Fruit fly (Drosophila melanogaster) whole organism, embryonic: ENCODE measurements around the gene CG13850.

Experiments used
- Atf6 ChIP-seq: fragments of 200-800 bp; sonication (Bioruptor generic); IDR thresholded peaks from 2 replicates; pipeline ENCODE4 v1.3.6; 2022; ENCODE audit warnings: missing biosample characterization, missing genetic modification characterization
- Bgb ChIP-seq: fragments of 200-800 bp; sonication (Bioruptor generic); IDR thresholded peaks from 2 replicates; pipeline ENCODE4 v1.3.6; 2022; ENCODE audit warnings: missing biosample characterization, missing genetic modification characterization; ENCODE audit not compliant: partially characterized antibody
- CG11560 ChIP-seq: fragments of 200-800 bp; sonication (Bioruptor generic); IDR thresholded peaks from 3 replicates; pipeline ENCODE4 v1.3.6; 2022; ENCODE audit warnings: missing biosample characterization, missing genetic modification characterization
- CG11695 ChIP-seq: fragments of 200-800 bp; sonication (Bioruptor generic); IDR thresholded peaks from 3 replicates; pipeline ENCODE4 v1.3.6; 2022; ENCODE audit warnings: missing biosample characterization, missing genetic modification characterization
- CG12071 ChIP-seq: fragments of 200-800 bp; sonication (Bioruptor generic); optimal IDR thresholded peaks from 3 replicates; lab custom pipeline; 2018; ENCODE audit warnings: missing biosample characterization, mild to moderate bottlenecking, missing genetic modification characterization
- CG1233 ChIP-seq: fragments of 200-800 bp; sonication (Bioruptor generic); optimal IDR thresholded peaks from 4 replicates; lab custom pipeline; 2018; ENCODE audit warnings: missing biosample characterization, mild to moderate bottlenecking, missing genetic modification characterization
- CG13424 ChIP-seq: fragments of 200-800 bp; sonication (Bioruptor generic); optimal IDR thresholded peaks from 2 replicates; lab custom pipeline; 2019; ENCODE audit warnings: missing biosample characterization, mild to moderate bottlenecking, missing genetic modification characterization, moderate library complexity
- CG13894 ChIP-seq: fragments of 200-800 bp; sonication (Bioruptor generic); optimal IDR thresholded peaks from 3 replicates; lab custom pipeline; 2018; ENCODE audit warnings: missing biosample characterization, mild to moderate bottlenecking, missing genetic modification characterization, moderate library complexity
- CG14441 ChIP-seq: fragments of 200-800 bp; sonication (Bioruptor generic); IDR thresholded peaks from 2 replicates; pipeline ENCODE4 v1.3.6; 2022; ENCODE audit warnings: missing biosample characterization, missing genetic modification characterization
- CG15601 ChIP-seq: fragments of 200-800 bp; sonication (Bioruptor generic); optimal IDR thresholded peaks from 3 replicates; lab custom pipeline; 2019; ENCODE audit warnings: missing biosample characterization, mild to moderate bottlenecking, missing genetic modification characterization, moderate library complexity
- CG1647 ChIP-seq: fragments of 200-800 bp; sonication (Bioruptor generic); optimal IDR thresholded peaks from 3 replicates; lab custom pipeline; 2016; ENCODE audit warnings: missing biosample characterization, missing genetic modification characterization
- CG16813 ChIP-seq: fragments of 200-800 bp; sonication (Bioruptor generic); IDR thresholded peaks from 3 replicates; pipeline ENCODE4 v1.3.6; 2022; ENCODE audit warnings: missing biosample characterization, missing genetic modification characterization; ENCODE audit not compliant: partially characterized antibody
- CG17385 ChIP-seq: fragments of 200-800 bp; sonication (Bioruptor generic); optimal IDR thresholded peaks from 3 replicates; lab custom pipeline; 2018; ENCODE audit warnings: missing biosample characterization, mild to moderate bottlenecking, missing genetic modification characterization
- CG2116 ChIP-seq: fragments of 200-800 bp; sonication (Bioruptor generic); optimal IDR thresholded peaks from 3 replicates; lab custom pipeline; 2018; ENCODE audit warnings: missing biosample characterization, mild to moderate bottlenecking, missing genetic modification characterization
- CG30431 ChIP-seq: fragments of 200-800 bp; sonication (Bioruptor generic); optimal IDR thresholded peaks from 2 replicates; lab custom pipeline; 2017; ENCODE audit warnings: missing biosample characterization, missing genetic modification characterization
- CG7745 ChIP-seq: fragments of 200-800 bp; sonication (Bioruptor generic); optimal IDR thresholded peaks from 2 replicates; lab custom pipeline; 2018; ENCODE audit warnings: missing biosample characterization, mild to moderate bottlenecking, missing genetic modification characterization, moderate library complexity
- CG8388 ChIP-seq: fragments of 200-800 bp; sonication (Bioruptor generic); optimal IDR thresholded peaks from 2 replicates; lab custom pipeline; 2019; ENCODE audit warnings: missing biosample characterization, mild to moderate bottlenecking, missing genetic modification characterization, moderate library complexity
- Dref ChIP-seq: fragments of 200-800 bp; sonication (Bioruptor generic); IDR thresholded peaks from 2 replicates; pipeline ENCODE4 v1.3.6; 2022; ENCODE audit warnings: missing biosample characterization, missing genetic modification characterization
- E2f2 ChIP-seq: fragments of 200-800 bp; sonication (Bioruptor generic); IDR thresholded peaks from 2 replicates; pipeline ENCODE4 v1.3.6; 2022; ENCODE audit warnings: missing biosample characterization, missing genetic modification characterization
- Hr3 ChIP-seq: fragments of 200-800 bp; sonication (Bioruptor generic); optimal IDR thresholded peaks from 3 replicates; lab custom pipeline; 2016; ENCODE audit warnings: missing biosample characterization, missing genetic modification characterization
- MESR4 ChIP-seq: fragments of 200-800 bp; sonication (Bioruptor generic); optimal IDR thresholded peaks from 2 replicates; lab custom pipeline; 2018; ENCODE audit warnings: missing biosample characterization, mild to moderate bottlenecking, missing genetic modification characterization, moderate library complexity
- Opbp ChIP-seq: fragments of 200-800 bp; sonication (Bioruptor generic); IDR thresholded peaks from 3 replicates; pipeline ENCODE4 v1.3.6; 2022; ENCODE audit warnings: missing biosample characterization, missing genetic modification characterization; ENCODE audit not compliant: partially characterized antibody
- PHDP ChIP-seq: fragments of 200-800 bp; sonication (Bioruptor generic); optimal IDR thresholded peaks from 3 replicates; lab custom pipeline; 2018; ENCODE audit warnings: missing biosample characterization, mild to moderate bottlenecking, missing genetic modification characterization, moderate library complexity
- Sin3A ChIP-seq: fragments of >200 bp; optimal IDR thresholded peaks from 2 replicates; lab custom pipeline; 2018
- Sry-δ ChIP-seq: fragments of 200-800 bp; sonication (Bioruptor generic); optimal IDR thresholded peaks from 2 replicates; lab custom pipeline; 2016; ENCODE audit warnings: missing biosample characterization, missing genetic modification characterization
- amos ChIP-seq: fragments of 200-800 bp; sonication (Bioruptor generic); IDR thresholded peaks from 2 replicates; pipeline ENCODE4 v1.3.6; 2022; ENCODE audit warnings: missing biosample characterization, missing genetic modification characterization; ENCODE audit not compliant: partially characterized antibody
- aop ChIP-seq: fragments of 200-800 bp; sonication (Bioruptor generic); IDR thresholded peaks from 2 replicates; pipeline ENCODE4 v1.3.6; 2022; ENCODE audit warnings: missing biosample characterization, missing genetic modification characterization
- ap ChIP-seq: fragments of 200-800 bp; sonication (Bioruptor generic); IDR thresholded peaks from 2 replicates; pipeline ENCODE4 v1.3.6; 2022; ENCODE audit warnings: missing biosample characterization, missing genetic modification characterization
- ash1 ChIP-seq: fragments of 200-800 bp; sonication (Bioruptor generic); optimal IDR thresholded peaks from 2 replicates; lab custom pipeline; 2018; ENCODE audit warnings: missing biosample characterization, mild to moderate bottlenecking, missing genetic modification characterization
- chinmo ChIP-seq: fragments of 200-800 bp; sonication (Bioruptor generic); IDR thresholded peaks from 4 replicates; pipeline ENCODE4 v1.3.6; 2022; ENCODE audit warnings: missing biosample characterization, missing genetic modification characterization; ENCODE audit not compliant: partially characterized antibody
- croc ChIP-seq: fragments of 200-800 bp; sonication (Bioruptor generic); conservative IDR thresholded peaks from 3 replicates; pipeline ENCODE4 v1.3.6; 2022; ENCODE audit warnings: missing biosample characterization, missing genetic modification characterization
- da ChIP-seq: fragments of 200-800 bp; sonication (Bioruptor generic); optimal IDR thresholded peaks from 2 replicates; lab custom pipeline; 2016; ENCODE audit warnings: missing biosample characterization, missing genetic modification characterization
- eve ChIP-seq, 2 experiments: fragments of >200 bp; optimal IDR thresholded peaks; 2 replicates each; lab custom pipeline; 2017; ENCODE audit warnings: missing biosample characterization in 2 of 2, missing genetic modification characterization in 2 of 2
- ftz-f1 ChIP-seq: fragments of 200-800 bp; sonication (Bioruptor generic); optimal IDR thresholded peaks from 2 replicates; lab custom pipeline; 2016; ENCODE audit warnings: missing biosample characterization, missing genetic modification characterization
- gcm ChIP-seq: fragments of 200-800 bp; sonication (Bioruptor generic); optimal IDR thresholded peaks from 2 replicates; lab custom pipeline; 2019; ENCODE audit warnings: missing biosample characterization, mild to moderate bottlenecking, missing genetic modification characterization, moderate library complexity
- gt ChIP-seq: fragments of 200-800 bp; sonication (Bioruptor generic); IDR thresholded peaks from 2 replicates; pipeline ENCODE4 v1.3.6; 2022; ENCODE audit warnings: missing biosample characterization, missing genetic modification characterization
- inv ChIP-seq: fragments of 200-800 bp; sonication (Bioruptor generic); IDR thresholded peaks from 2 replicates; pipeline ENCODE4 v1.3.6; 2022; ENCODE audit warnings: missing biosample characterization, missing genetic modification characterization; ENCODE audit not compliant: partially characterized antibody
- knrl ChIP-seq: fragments of 200-800 bp; sonication (Bioruptor generic); IDR thresholded peaks from 3 replicates; pipeline ENCODE4 v1.3.6; 2022; ENCODE audit warnings: missing biosample characterization, missing genetic modification characterization; ENCODE audit not compliant: partially characterized antibody
- lov ChIP-seq, 2 experiments: fragments of 200-800 bp in 1 of 2; fragments of >200 bp in 1 of 2; sonication (Bioruptor generic) in 1 of 2; IDR thresholded peaks in 1 of 2; optimal IDR thresholded peaks in 1 of 2; 2 replicates in 1 of 2; 3 replicates in 1 of 2; pipeline versions ENCODE4 v1.3.6 to Lab custom; 2017 to 2022; ENCODE audit warnings: missing biosample characterization in 1 of 2, missing genetic modification characterization in 1 of 2
- luna ChIP-seq: fragments of 200-800 bp; sonication (Bioruptor generic); optimal IDR thresholded peaks from 2 replicates; lab custom pipeline; 2016; ENCODE audit warnings: missing biosample characterization, missing genetic modification characterization
- nerfin-2 ChIP-seq: fragments of 200-800 bp; sonication (Bioruptor generic); IDR thresholded peaks from 2 replicates; pipeline ENCODE4 v1.3.6; 2022; ENCODE audit warnings: missing biosample characterization, missing genetic modification characterization; ENCODE audit not compliant: partially characterized antibody
- sna ChIP-seq: fragments of 200-800 bp; sonication (Bioruptor generic); IDR thresholded peaks from 2 replicates; pipeline ENCODE4 v1.3.6; 2022; ENCODE audit warnings: missing biosample characterization, missing genetic modification characterization; ENCODE audit not compliant: partially characterized antibody
- sqz ChIP-seq: fragments of 200-800 bp; sonication (Bioruptor generic); optimal IDR thresholded peaks from 3 replicates; lab custom pipeline; 2018; ENCODE audit warnings: missing biosample characterization, mild to moderate bottlenecking, missing genetic modification characterization
- tna ChIP-seq: fragments of 200-800 bp; sonication (Bioruptor generic); IDR thresholded peaks from 2 replicates; pipeline ENCODE4 v1.3.6; 2022; ENCODE audit warnings: missing biosample characterization, missing genetic modification characterization; ENCODE audit not compliant: partially characterized antibody
- twi ChIP-seq: fragments of 200-800 bp; optimal IDR thresholded peaks from 2 replicates; lab custom pipeline; 2019; ENCODE audit warnings: missing biosample characterization, mild to moderate bottlenecking, missing genetic modification characterization, moderate library complexity
- unc-4 ChIP-seq: fragments of 200-800 bp; sonication (Bioruptor generic); IDR thresholded peaks from 2 replicates; pipeline ENCODE4 v1.3.6; 2022; ENCODE audit warnings: missing biosample characterization, missing genetic modification characterization; ENCODE audit not compliant: partially characterized antibody
- unpg ChIP-seq: fragments of 200-800 bp; sonication (Bioruptor generic); optimal IDR thresholded peaks from 3 replicates; lab custom pipeline; 2018; ENCODE audit warnings: missing biosample characterization, mild to moderate bottlenecking, missing genetic modification characterization, moderate library complexity
- vnd ChIP-seq: fragments of 200-800 bp; sonication (Bioruptor generic); IDR thresholded peaks from 3 replicates; pipeline ENCODE4 v1.3.6; 2022; ENCODE audit warnings: missing biosample characterization, missing genetic modification characterization; ENCODE audit not compliant: partially characterized antibody
- vvl ChIP-seq: fragments of 200-800 bp; sonication (Bioruptor generic); IDR thresholded peaks from 2 replicates; pipeline ENCODE4 v1.3.6; 2022; ENCODE audit warnings: missing biosample characterization, missing genetic modification characterization

CG13850 gene

DNA sequence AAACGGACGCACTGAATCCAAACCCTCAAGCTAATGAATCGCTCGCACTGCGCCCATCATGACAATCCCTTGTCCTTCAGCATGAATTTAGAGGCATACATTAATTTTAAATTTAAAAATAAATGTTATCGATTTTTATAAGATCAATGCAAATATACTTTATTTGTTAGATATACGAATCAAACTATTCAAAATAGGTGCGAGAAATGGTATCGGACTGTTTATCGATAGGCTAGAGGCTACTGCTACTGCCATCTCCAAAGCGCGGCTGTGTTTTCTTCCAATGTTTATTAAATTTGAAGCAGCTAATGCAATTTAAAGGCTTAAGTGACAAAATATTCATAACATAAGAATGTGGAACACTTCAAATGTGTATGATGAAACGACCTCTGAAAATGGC, 29.6 kb downstream of the CG13850 start, which contains the start of gene CG43342 (continued):
- peak; percentile 71; the same call in 2 of the 3 replicates for TF ChIP-seq CG11560
- TF ChIP-seq CG11695 (GFP tag; lab: Robert Waterston, UW): no peak
- no peak for TF ChIP-seq sqz (GFP tag; lab: Kevin White, UChicago)
- TF ChIP-seq MESR4 (GFP tag; lab: Kevin White, UChicago): no peak
- TF ChIP-seq gcm: no peak
- TF ChIP-seq CG17385 (GFP tag; lab: Kevin White, UChicago): no peak
- peak; percentile 77 for TF ChIP-seq amos (GFP tag; lab: Robert Waterston, UW)
- TF ChIP-seq CG12071: no peak
- peak; percentile 75 for TF ChIP-seq CG16813
- TF ChIP-seq CG13424 (tag; lab: Kevin White, UChicago): no peak
- TF ChIP-seq CG15601 (tag; lab: Kevin White, UChicago): no peak
- no peak for TF ChIP-seq ftz-f1 (GFP tag; lab: Kevin White, UChicago)
- TF ChIP-seq sna (GFP tag; lab: Robert Waterston, UW): peak; percentile 81
- TF ChIP-seq unc-4 (GFP tag; lab: Robert Waterston, UW): peak; percentile 76
- no peak for TF ChIP-seq CG13894 (tag; lab: Kevin White, UChicago)
- TF ChIP-seq Bgb: peak; percentile 85
- TF ChIP-seq gt (GFP tag; lab: Robert Waterston, UW): no peak
- TF ChIP-seq twi: no peak
- peak; percentile 80 for TF ChIP-seq vnd
- no peak for TF ChIP-seq PHDP (tag; lab: Kevin White, UChicago)
- peak; percentile 68; the same call in 2 of the 3 replicates for TF ChIP-seq knrl (GFP tag; lab: Robert Waterston, UW)
- TF ChIP-seq ap (GFP tag; lab: Robert Waterston, UW): no peak
- no peak for TF ChIP-seq luna (GFP tag; lab: Kevin White, UChicago)
- TF ChIP-seq unpg (GFP tag; lab: Kevin White, UChicago): no peak
- TF ChIP-seq Dref (GFP tag; lab: Robert Waterston, UW): peak; percentile 83
- TF ChIP-seq CG14441 (GFP tag; lab: Robert Waterston, UW): no peak
- TF ChIP-seq E2f2 (GFP tag; lab: Robert Waterston, UW): peak; percentile 84
- TF ChIP-seq CG1647 (GFP tag; lab: Kevin White, UChicago): no peak
- no peak for TF ChIP-seq aop
- TF ChIP-seq CG8388 (GFP tag; lab: Kevin White, UChicago): no peak
- no peak for TF ChIP-seq ash1 (GFP tag; lab: Kevin White, UChicago)
- no peak for TF ChIP-seq lov (optimal IDR thresholded peaks at IDR 0.05; lab: Kevin White, UChicago)
- no peak for TF ChIP-seq lov (GFP tag; IDR thresholded peaks at IDR 0.05; lab: Robert Waterston, UW)
- TF ChIP-seq da: no peak
- no peak for TF ChIP-seq CG1233 (GFP tag; lab: Kevin White, UChicago)
- TF ChIP-seq nerfin-2 (GFP tag; lab: Robert Waterston, UW): peak; percentile 85
- peak; percentile 79; the same call in 1 of the 4 replicates for TF ChIP-seq chinmo (GFP tag; lab: Robert Waterston, UW)
- TF ChIP-seq eve (GFP tag; optimal IDR thresholded peaks at IDR 0.05; lab: Kevin White, UChicago): no peak
- TF ChIP-seq vvl: peak; percentile 17; the same call in 1 of the 2 replicates
- no peak for TF ChIP-seq CG7745 (tag; lab: Kevin White, UChicago)
- TF ChIP-seq croc: no peak
- TF ChIP-seq CG2116 (GFP tag; lab: Kevin White, UChicago): peak; percentile 69
- TF ChIP-seq CG30431 (GFP tag; lab: Kevin White, UChicago): no peak
- no peak for TF ChIP-seq Hr3 (GFP tag; lab: Kevin White, UChicago)
- TF ChIP-seq Atf6 (GFP tag; lab: Robert Waterston, UW): no peak
- TF ChIP-seq Sry-δ (GFP tag; lab: Kevin White, UChicago): peak; percentile 82
- TF ChIP-seq tna (GFP tag; lab: Robert Waterston, UW): peak; percentile 89
- TF ChIP-seq Sin3A (lab: Kevin White, UChicago): no peak
- peak; percentile 49; the same call in 1 of the 2 replicates for TF ChIP-seq inv (GFP tag; lab: Robert Waterston, UW)
- peak; percentile 80; the same call in 2 of the 3 replicates for TF ChIP-seq Opbp (GFP tag; lab: Robert Waterston, UW)
